Worm (Caenorhabditis elegans) whole organism, L4 larva: ENCODE measurements around the gene R10E4.11.

Experiments
- daf-16 ChIP-seq, 3 experiments: sonication (generic microtip); optimal IDR thresholded peaks; 2 replicates each; lab custom pipeline; 2016 to 2017; ENCODE audit warnings: missing genetic modification characterization in 3 of 3, missing genetic modification reagents in 3 of 3, mild to moderate bottlenecking in 2 of 3, missing compliant biosample characterization in 2 of 3, missing biosample characterization in 1 of 3, moderate library complexity in 1 of 3
- dpl-1 ChIP-seq: fragments of 150-350 bp; optimal IDR thresholded peaks from 2 replicates; lab custom pipeline; 2014; ENCODE audit warnings: missing biosample characterization, missing genetic modification reagents, missing genetic modification characterization
- fkh-10 ChIP-seq: fragments of 150-350 bp; optimal IDR thresholded peaks from 2 replicates; lab custom pipeline; 2014; ENCODE audit warnings: missing biosample characterization, missing genetic modification reagents, missing genetic modification characterization
- nhr-10 ChIP-seq: fragments of 150-350 bp; optimal IDR thresholded peaks from 2 replicates; lab custom pipeline; 2014; ENCODE audit warnings: missing biosample characterization, missing genetic modification characterization
- nhr-11 ChIP-seq: fragments of 150-350 bp; optimal IDR thresholded peaks from 2 replicates; lab custom pipeline; 2014; ENCODE audit warnings: missing biosample characterization, missing genetic modification characterization
- nhr-28 ChIP-seq: fragments of 150-350 bp; optimal IDR thresholded peaks from 2 replicates; lab custom pipeline; 2014; ENCODE audit warnings: missing biosample characterization, missing genetic modification characterization
- tra-1 ChIP-seq: fragments of 200-800 bp; sonication (Bioruptor generic); IDR thresholded peaks from 2 replicates; pipeline ENCODE4 v1.3.6; 2022; ENCODE audit warnings: missing genetic modification reagents, missing genetic modification characterization, missing compliant biosample characterization
- unc-62 ChIP-seq, 3 experiments: fragments of 150-350 bp in 1 of 3; sonication (generic microtip); optimal IDR thresholded peaks in 2 of 3; peaks in 1 of 3; 1 replicate in 1 of 3; 2 replicates in 2 of 3; lab custom pipeline; 2014 to 2017; ENCODE audit warnings: missing biosample characterization in 3 of 3, missing genetic modification characterization in 3 of 3, missing genetic modification reagents in 3 of 3, missing genotype in 1 of 3
- vab-7 ChIP-seq: fragments of 200-800 bp; sonication (Bioruptor generic); IDR thresholded peaks from 2 replicates; pipeline ENCODE4 v1.3.6; 2022; ENCODE audit warnings: missing genetic modification reagents, missing genetic modification characterization, missing compliant biosample characterization
- ztf-11 ChIP-seq: fragments of 150-350 bp; optimal IDR thresholded peaks from 2 replicates; lab custom pipeline; 2014; ENCODE audit warnings: missing biosample characterization, missing genetic modification characterization

- peak; percentile 14 for TF ChIP-seq dpl-1
- peak; percentile 12 for TF ChIP-seq nhr-28 (tag; lab: Kevin White, UChicago)
- TF ChIP-seq tra-1 (GFP tag; lab: Robert Waterston, UW), result no peak
- TF ChIP-seq ztf-11, result no peak
- no peak for TF ChIP-seq nhr-10 (tag; lab: Kevin White, UChicago)
- TF ChIP-seq unc-62 (GFP tag; optimal IDR thresholded peaks at IDR 0.05 in 1 of 2; lab: Kevin White, UChicago), result peak in 1 of 2 experiments; percentile 83
- TF ChIP-seq unc-62 (tag; optimal IDR thresholded peaks at IDR 0.05; lab: Kevin White, UChicago), result no peak
- peak; percentile 29 for TF ChIP-seq nhr-11 (tag; lab: Kevin White, UChicago)
- TF ChIP-seq fkh-10, result no peak
- TF ChIP-seq vab-7, result no peak
- TF ChIP-seq daf-16 (GFP tag; optimal IDR thresholded peaks at IDR 0.05; lab: Kevin White, UChicago), result peak in 1 of 2 experiments; percentile 5
- no peak for TF ChIP-seq daf-16 (tag; optimal IDR thresholded peaks at IDR 0.05; lab: Kevin White, UChicago)
These were observed 16.4 kb upstream of the R10E4.11 start, which contains the start of gene tag-131 for ce11 chrIII:4317065-4317752.
